Worm (Caenorhabditis elegans) whole organism, late embryonic: ENCODE results near the gene srd-32.

Source experiments
- ceh-19 ChIP-seq: fragments of 200-800 bp; sonication (Bioruptor generic); optimal IDR thresholded peaks from 2 replicates; lab custom pipeline; 2018; ENCODE audit warnings: mild to moderate bottlenecking, missing genetic modification characterization, missing compliant biosample characterization
- ceh-30 ChIP-seq: fragments of 150-350 bp; optimal IDR thresholded peaks from 2 replicates; lab custom pipeline; 2014; ENCODE audit warnings: missing biosample characterization, missing genetic modification characterization
- ceh-6 ChIP-seq: fragments of 200-800 bp; sonication (Bioruptor generic); optimal IDR thresholded peaks from 2 replicates; lab custom pipeline; 2018; ENCODE audit warnings: mild to moderate bottlenecking, missing genetic modification characterization, missing compliant biosample characterization
- fkh-10 ChIP-seq: fragments of 150-350 bp; optimal IDR thresholded peaks from 2 replicates; lab custom pipeline; 2014; ENCODE audit warnings: missing biosample characterization, missing genetic modification reagents, missing genetic modification characterization
- fkh-6 ChIP-seq: sonication (generic microtip); optimal IDR thresholded peaks from 2 replicates; lab custom pipeline; 2016; ENCODE audit warnings: missing genetic modification characterization, missing compliant biosample characterization
- hlh-13 ChIP-seq: fragments of 200-800 bp; sonication (Bioruptor generic); optimal IDR thresholded peaks from 2 replicates; lab custom pipeline; 2018; ENCODE audit warnings: mild to moderate bottlenecking, missing genetic modification characterization, missing compliant biosample characterization
- lin-11 ChIP-seq: fragments of 200-800 bp; sonication (Bioruptor generic); optimal IDR thresholded peaks from 2 replicates; lab custom pipeline; 2018; ENCODE audit warnings: mild to moderate bottlenecking, missing genetic modification characterization, missing compliant biosample characterization
- pax-1 ChIP-seq: fragments of 150-350 bp; optimal IDR thresholded peaks from 2 replicates; lab custom pipeline; 2014; ENCODE audit warnings: missing biosample characterization, missing genetic modification characterization
- pha-4 ChIP-seq: fragments of 150-350 bp; optimal IDR thresholded peaks from 2 replicates; lab custom pipeline; 2018; ENCODE audit warnings: missing biosample characterization, missing genetic modification reagents, missing genetic modification characterization
- rnt-1 ChIP-seq: sonication (generic microtip); optimal IDR thresholded peaks from 2 replicates; lab custom pipeline; 2016; ENCODE audit warnings: missing genetic modification characterization, missing compliant biosample characterization
- syd-9 ChIP-seq: sonication (generic microtip); optimal IDR thresholded peaks from 2 replicates; lab custom pipeline; 2016; ENCODE audit warnings: mild to moderate bottlenecking, missing genetic modification characterization, moderate library complexity, missing compliant biosample characterization
- ttx-3 ChIP-seq: sonication (generic microtip); optimal IDR thresholded peaks from 2 replicates; lab custom pipeline; 2016; ENCODE audit warnings: missing genetic modification reagents, missing genetic modification characterization, missing compliant biosample characterization
- unc-86 ChIP-seq: sonication (generic microtip); optimal IDR thresholded peaks from 2 replicates; lab custom pipeline; 2016; ENCODE audit warnings: missing genetic modification characterization, missing compliant biosample characterization
- zip-5 ChIP-seq: sonication (generic microtip); optimal IDR thresholded peaks from 2 replicates; lab custom pipeline; 2016; ENCODE audit warnings: missing genetic modification characterization, missing compliant biosample characterization

ce11 chrV:4885372-4885771, 19.9 kb downstream of the srd-32 start, which contains the start of gene T19H12.3:
- no peak for TF ChIP-seq ceh-6 (GFP tag; lab: Kevin White, UChicago)
- TF ChIP-seq hlh-13 (GFP tag; lab: Kevin White, UChicago) = no peak
- no peak for TF ChIP-seq pax-1 (tag; lab: Kevin White, UChicago)
- no peak for TF ChIP-seq pha-4 (tag; lab: Kevin White, UChicago)
- TF ChIP-seq unc-86 (tag; lab: Kevin White, UChicago) = no peak
- TF ChIP-seq fkh-10 = no peak
- TF ChIP-seq ceh-30 (tag; lab: Kevin White, UChicago) = no peak
- no peak for TF ChIP-seq rnt-1 (tag; lab: Kevin White, UChicago)
- no peak for TF ChIP-seq ceh-19 (GFP tag; lab: Kevin White, UChicago)
- no peak for TF ChIP-seq fkh-6 (tag; lab: Kevin White, UChicago)
- TF ChIP-seq lin-11 = no peak
- TF ChIP-seq ttx-3 = no peak
- TF ChIP-seq syd-9 (tag; lab: Kevin White, UChicago) = no peak
- TF ChIP-seq zip-5 (tag; lab: Kevin White, UChicago) = no peak
